Worm (Caenorhabditis elegans) whole organism, L4/young adult: ENCODE measurements around the gene ZK1193.2.

Source experiments
- W03F9.2 ChIP-seq: fragments of 150-350 bp; optimal IDR thresholded peaks from 2 replicates; lab custom pipeline; 2014; ENCODE audit warnings: missing biosample characterization, missing genetic modification characterization
- dao-5 ChIP-seq: sonication (generic microtip); optimal IDR thresholded peaks from 2 replicates; lab custom pipeline; 2016; ENCODE audit warnings: missing genotype, missing genetic modification characterization, moderate library complexity, missing compliant biosample characterization
- him-1 ChIP-seq: sonication (generic microtip); optimal IDR thresholded peaks from 2 replicates; lab custom pipeline; 2016; ENCODE audit warnings: missing genotype, missing genetic modification reagents, missing genetic modification characterization, missing compliant biosample characterization

DNA sequence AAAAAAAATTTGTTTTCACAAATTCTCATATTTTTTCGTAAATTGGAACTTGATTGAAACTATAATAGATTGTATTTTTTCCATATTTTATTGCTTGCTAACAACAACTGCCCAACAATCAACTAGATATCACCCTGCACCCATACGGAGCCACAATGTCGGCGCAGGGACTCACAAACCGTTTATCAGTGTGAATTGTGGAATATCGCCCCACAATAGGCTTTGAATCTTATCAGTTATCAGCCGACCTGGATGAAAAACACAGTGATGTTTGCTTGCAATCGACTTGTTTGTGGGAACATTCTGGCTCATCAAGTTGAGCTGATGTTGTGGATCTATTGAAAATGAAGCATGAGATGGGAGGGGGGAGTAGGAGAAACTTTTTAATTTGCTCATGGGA is 13.6 kb upstream of the ZK1193.2 start:
- TF ChIP-seq dao-5 (no peak), him-1 (tag; lab: Kevin White, UChicago) (no peak), W03F9.2 (no peak)
